Fruit fly (Drosophila melanogaster): Measurements from ENCODE around the gene ATP7.

ATP7 gene

DNA sequence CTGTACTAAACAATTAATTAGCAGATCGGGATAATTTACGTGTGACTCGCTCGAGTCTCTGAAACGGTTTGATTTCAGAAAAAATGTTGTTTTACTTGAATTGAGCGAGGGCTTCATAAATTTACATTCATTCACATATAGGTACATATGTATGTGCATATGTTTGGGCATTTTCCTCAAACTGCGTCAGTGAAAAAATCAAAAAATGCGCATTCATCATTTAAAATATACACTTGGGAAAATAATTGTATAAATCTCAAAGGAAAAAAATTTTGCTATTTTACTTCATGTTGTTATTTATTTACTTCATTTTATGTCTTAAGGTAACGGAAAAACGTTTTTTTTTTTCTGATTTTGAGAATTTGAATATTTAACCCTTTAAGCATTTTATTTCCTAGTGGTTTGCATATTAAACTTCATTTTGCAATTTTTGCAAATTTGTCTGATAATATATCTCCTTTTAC is 52.0 kb downstream of the ATP7 start, which contains the start of gene CG43156:
Gene CG43156 (minus strand): TSS at position 51 of the 464 bp plus-strand sequence.
- TF ChIP-seq noc (tag; optimal IDR thresholded peaks at IDR 0.05), result no peak

DNA sequence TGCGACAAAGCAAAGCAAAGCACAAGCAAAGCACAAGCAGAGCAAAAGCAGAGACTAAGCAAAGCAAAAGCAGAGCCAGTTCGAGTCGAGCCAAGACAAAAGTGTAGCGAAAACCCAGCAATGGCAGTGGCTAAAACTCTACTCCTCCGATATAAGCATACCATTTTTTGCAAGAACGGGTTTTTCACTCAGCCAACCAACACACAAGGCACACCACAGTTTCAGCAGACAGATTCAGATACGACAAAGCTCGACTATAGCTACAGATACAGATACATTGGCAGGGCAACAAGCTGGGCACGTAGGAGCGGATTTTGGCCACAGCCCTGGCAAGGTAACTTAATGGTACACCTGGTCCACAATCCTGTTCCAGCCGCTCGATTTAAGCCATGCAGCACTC is 58.8 kb downstream of the ATP7 start:
- no peak for TF ChIP-seq noc (tag; optimal IDR thresholded peaks at IDR 0.05)
